Fruit fly (Drosophila melanogaster) whole organism, larva: ENCODE measurements around the gene LysS.

Source experiments
- noc ChIP-seq: fragments of 200-800 bp; sonication (Bioruptor generic); optimal IDR thresholded peaks from 3 replicates; lab custom pipeline; 2019; ENCODE audit warnings: missing biosample characterization, mild to moderate bottlenecking, missing genetic modification characterization, moderate library complexity

LysS gene

dm6 chr3L:1227303-1227797 lies at the start of gene LysS:
LysS (plus strand) TSS chr3L:1227747.
- TF ChIP-seq noc (tag; lab: Kevin White, UChicago) = no peak

- no peak for TF ChIP-seq noc (tag; lab: Kevin White, UChicago)
Observed at dm6 chr3L:1178115-1178583, 49.4 kb upstream of the LysS start.

- no peak for TF ChIP-seq noc (tag; lab: Kevin White, UChicago)
Observed at dm6 chr3L:1183467-1183866, 44.1 kb upstream of the LysS start.

dm6 chr3L:1188936-1189659 lies 38.4 kb upstream of the LysS start, which contains the start of gene CG13912:
CG13912 (plus strand) TSS chr3L:1189588.
- TF ChIP-seq noc (tag; lab: Kevin White, UChicago) = peak; percentile 78

dm6 chr3L:1193123-1193844 lies 34.3 kb upstream of the LysS start, which contains the start of gene Trhn:
Trhn (minus strand) TSS chr3L:1193173.
- TF ChIP-seq noc (tag; lab: Kevin White, UChicago) = no peak

- no peak for TF ChIP-seq noc (tag; lab: Kevin White, UChicago)
Observed at dm6 chr3L:1195202-1195601, 32.3 kb upstream of the LysS start, which contains the start of gene LysX. LysX (minus strand) TSS chr3L:1195302.

dm6 chr3L:1195868-1196552 lies 31.5 kb upstream of the LysS start, which contains the start of gene Aplip1:
Aplip1 (plus strand) TSS chr3L:1196317.
- no peak for TF ChIP-seq noc (tag; lab: Kevin White, UChicago)

dm6 chr3L:1200357-1201051 lies 27.0 kb upstream of the LysS start, which contains the start of gene mwh:
mwh (plus strand) TSS chr3L:1200786.
- no peak for TF ChIP-seq noc (tag; lab: Kevin White, UChicago)

dm6 chr3L:1202588-1203195 lies 24.9 kb upstream of the LysS start, which contains the start of gene meep:
meep (minus strand) TSS chr3L:1203036.
- TF ChIP-seq noc (tag; lab: Kevin White, UChicago) = peak; percentile 19

- TF ChIP-seq noc (tag; lab: Kevin White, UChicago) = no peak
Observed at dm6 chr3L:1203855-1204431, 23.6 kb upstream of the LysS start.

dm6 chr3L:1204674-1205547 lies 22.6 kb upstream of the LysS start, which contains the start of gene CG9119:
CG9119 (minus strand) TSS chr3L:1204795.
- TF ChIP-seq noc (tag; lab: Kevin White, UChicago) = peak; percentile 96

- no peak for TF ChIP-seq noc (tag; lab: Kevin White, UChicago)
Observed at dm6 chr3L:1206682-1207421, 20.7 kb upstream of the LysS start, which contains the start of gene LysB. LysB (plus strand) TSS chr3L:1207371.
